Worm (Caenorhabditis elegans) whole organism, L3 larva: ENCODE measurements around the gene F43C1.7.

Experiments
- R02D3.7 ChIP-seq: fragments of 150-350 bp; optimal IDR thresholded peaks from 2 replicates; lab custom pipeline; 2014; ENCODE audit warnings: missing biosample characterization, missing genetic modification characterization
- ZK546.5 ChIP-seq: sonication (generic microtip); optimal IDR thresholded peaks from 2 replicates; lab custom pipeline; 2017; ENCODE audit warnings: missing biosample characterization, missing genetic modification characterization
- aly-2 ChIP-seq: fragments of 150-350 bp; optimal IDR thresholded peaks from 2 replicates; lab custom pipeline; 2014; ENCODE audit warnings: missing biosample characterization, missing genetic modification characterization
- ama-1 ChIP-seq: fragments of 150-350 bp; optimal IDR thresholded peaks from 2 replicates; lab custom pipeline; 2018
- ceh-16 ChIP-seq: sonication (generic microtip); optimal IDR thresholded peaks from 2 replicates; lab custom pipeline; 2017; ENCODE audit warnings: missing biosample characterization, missing genetic modification characterization
- ceh-28 ChIP-seq: fragments of 150-350 bp; optimal IDR thresholded peaks from 2 replicates; lab custom pipeline; 2014; ENCODE audit warnings: missing biosample characterization, missing genetic modification reagents, missing genetic modification characterization
- ceh-82 ChIP-seq: fragments of 150-350 bp; optimal IDR thresholded peaks from 2 replicates; lab custom pipeline; 2014; ENCODE audit warnings: missing biosample characterization, missing genetic modification characterization
- ceh-9 ChIP-seq: sonication (generic microtip); optimal IDR thresholded peaks from 2 replicates; lab custom pipeline; 2018; ENCODE audit warnings: missing biosample characterization, missing genetic modification characterization
- daf-12 ChIP-seq: fragments of 150-350 bp; optimal IDR thresholded peaks from 2 replicates; lab custom pipeline; 2014; ENCODE audit warnings: missing biosample characterization, missing genetic modification reagents, missing genetic modification characterization
- egl-5 ChIP-seq: fragments of 150-350 bp; optimal IDR thresholded peaks from 2 replicates; lab custom pipeline; 2017; ENCODE audit warnings: missing biosample characterization, missing genetic modification reagents, missing genetic modification characterization, inconsistent platforms
- elt-1 ChIP-seq: fragments of 150-350 bp; optimal IDR thresholded peaks from 2 replicates; lab custom pipeline; 2014; ENCODE audit warnings: missing biosample characterization, missing genetic modification characterization
- elt-2 ChIP-seq: sonication (generic microtip); optimal IDR thresholded peaks from 2 replicates; lab custom pipeline; 2016; ENCODE audit warnings: missing genetic modification reagents, mild to moderate bottlenecking, missing genetic modification characterization, missing compliant biosample characterization
- elt-3 ChIP-seq, 3 experiments: fragments of 150-350 bp in 1 of 3; sonication (generic microtip) in 2 of 3; optimal IDR thresholded peaks; 2 replicates in 2 of 3; 4 replicates in 1 of 3; lab custom pipeline; 2014 to 2017; ENCODE audit warnings: missing biosample characterization in 3 of 3, missing genetic modification characterization in 3 of 3
- fkh-2 ChIP-seq: fragments of 150-350 bp; optimal IDR thresholded peaks from 2 replicates; lab custom pipeline; 2014; ENCODE audit warnings: missing biosample characterization, missing genetic modification reagents, missing genetic modification characterization
- hmg-11 ChIP-seq: sonication (generic microtip); optimal IDR thresholded peaks from 2 replicates; lab custom pipeline; 2016; ENCODE audit warnings: missing genetic modification characterization, missing compliant biosample characterization
- jun-1 ChIP-seq: fragments of 150-350 bp; optimal IDR thresholded peaks from 2 replicates; lab custom pipeline; 2014; ENCODE audit warnings: missing biosample characterization, missing genetic modification reagents, missing genetic modification characterization
- lin-15B ChIP-seq: fragments of 150-350 bp; optimal IDR thresholded peaks from 2 replicates; lab custom pipeline; 2014; ENCODE audit warnings: missing biosample characterization, missing genetic modification characterization
- lin-39 ChIP-seq: fragments of 150-350 bp; optimal IDR thresholded peaks from 2 replicates; lab custom pipeline; 2018; ENCODE audit warnings: missing biosample characterization, missing genetic modification reagents, missing genetic modification characterization
- mml-1 ChIP-seq: fragments of 150-350 bp; sonication (generic microtip); optimal IDR thresholded peaks from 3 replicates; lab custom pipeline; 2014; ENCODE audit warnings: missing biosample characterization, missing genetic modification characterization
- nfya-1 ChIP-seq: sonication (generic microtip); optimal IDR thresholded peaks from 2 replicates; lab custom pipeline; 2017; ENCODE audit warnings: missing genetic modification characterization, mild to moderate bottlenecking, missing compliant biosample characterization, antibody characterized with exemption, moderate library complexity; ENCODE audit not compliant: insufficient read depth
- nhr-12 ChIP-seq: fragments of 150-350 bp; optimal IDR thresholded peaks from 2 replicates; lab custom pipeline; 2014; ENCODE audit warnings: missing biosample characterization, missing genetic modification characterization
- nhr-23 ChIP-seq: fragments of 150-350 bp; optimal IDR thresholded peaks from 2 replicates; lab custom pipeline; 2014; ENCODE audit warnings: missing biosample characterization, missing genetic modification reagents, missing genetic modification characterization
- nhr-237 ChIP-seq: fragments of 150-350 bp; optimal IDR thresholded peaks from 2 replicates; lab custom pipeline; 2014; ENCODE audit warnings: missing biosample characterization, missing genetic modification characterization
- nhr-25 ChIP-seq: sonication (generic microtip); optimal IDR thresholded peaks from 2 replicates; lab custom pipeline; 2017; ENCODE audit warnings: missing biosample characterization, missing genetic modification characterization
- nhr-28 ChIP-seq: fragments of 150-350 bp; optimal IDR thresholded peaks from 2 replicates; lab custom pipeline; 2014; ENCODE audit warnings: missing biosample characterization, missing genetic modification characterization
- nhr-43 ChIP-seq: sonication (generic microtip); optimal IDR thresholded peaks from 2 replicates; lab custom pipeline; 2016; ENCODE audit warnings: mild to moderate bottlenecking, missing genetic modification characterization, missing compliant biosample characterization; ENCODE audit not compliant: poor library complexity, severe bottlenecking
- pha-4 ChIP-seq: fragments of 150-350 bp; optimal IDR thresholded peaks from 2 replicates; lab custom pipeline; 2014; ENCODE audit warnings: missing biosample characterization, missing genetic modification reagents, missing genetic modification characterization
- pqm-1 ChIP-seq: fragments of 150-350 bp; optimal IDR thresholded peaks from 2 replicates; lab custom pipeline; 2017; ENCODE audit warnings: missing biosample characterization, missing genetic modification characterization, inconsistent platforms
- sea-2 ChIP-seq: fragments of 150-350 bp; sonication (generic microtip); optimal IDR thresholded peaks from 4 replicates; lab custom pipeline; 2014; ENCODE audit warnings: missing biosample characterization, missing genetic modification reagents, missing genetic modification characterization
- skn-1 ChIP-seq: fragments of 150-350 bp; optimal IDR thresholded peaks from 2 replicates; lab custom pipeline; 2014; ENCODE audit warnings: missing biosample characterization, missing genetic modification characterization
- snpc-4 ChIP-seq: fragments of 150-350 bp; optimal IDR thresholded peaks from 2 replicates; lab custom pipeline; 2014; ENCODE audit warnings: missing biosample characterization, missing genetic modification characterization
- tbx-2 ChIP-seq: sonication (generic microtip); optimal IDR thresholded peaks from 2 replicates; lab custom pipeline; 2016; ENCODE audit warnings: mild to moderate bottlenecking, missing genetic modification characterization, missing compliant biosample characterization
- unc-39 ChIP-seq: sonication (generic microtip); optimal IDR thresholded peaks from 4 replicates; lab custom pipeline; 2017; ENCODE audit warnings: missing biosample characterization, missing genetic modification characterization
- unc-62 ChIP-seq: fragments of 150-350 bp; sonication (generic microtip); optimal IDR thresholded peaks from 4 replicates; lab custom pipeline; 2014; ENCODE audit warnings: missing biosample characterization, missing genetic modification reagents, missing genetic modification characterization
- ztf-11 ChIP-seq: fragments of 150-350 bp; optimal IDR thresholded peaks from 2 replicates; lab custom pipeline; 2014; ENCODE audit warnings: missing biosample characterization, missing genetic modification characterization

Gene F43C1.7

DNA sequence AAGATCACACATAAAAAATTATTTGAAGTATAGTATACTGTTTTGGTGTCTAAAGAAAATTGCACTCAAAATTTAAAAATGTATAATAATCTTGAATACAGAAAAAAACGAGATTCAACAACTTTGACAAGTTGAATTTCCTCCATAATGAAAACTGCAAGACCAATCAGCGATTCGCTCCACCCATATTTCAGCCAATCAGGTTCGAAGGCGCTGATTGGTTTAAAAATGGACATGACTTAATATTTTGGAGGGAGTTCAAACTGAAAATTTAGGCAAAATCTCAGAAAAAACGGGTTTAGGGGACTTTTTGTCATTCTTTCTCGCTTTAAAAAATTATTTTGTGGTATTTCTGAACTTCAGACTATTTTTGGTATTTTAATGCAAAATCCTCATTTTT lies 33.3 kb upstream of the F43C1.7 start:
- TF ChIP-seq unc-62 (GFP tag; lab: Kevin White, UChicago) = no peak
- no peak for TF ChIP-seq unc-39 (tag; lab: Kevin White, UChicago)
- TF ChIP-seq ceh-28 (tag; lab: Kevin White, UChicago) = no peak
- TF ChIP-seq nhr-12 (tag; lab: Kevin White, UChicago) = no peak
- peak; percentile 98 for TF ChIP-seq nfya-1 (tag; lab: Kevin White, UChicago)
- peak; percentile 17 for TF ChIP-seq lin-15B (tag; lab: Kevin White, UChicago)
- TF ChIP-seq tbx-2 = no peak
- no peak for TF ChIP-seq snpc-4 (tag; lab: Kevin White, UChicago)
- no peak for TF ChIP-seq fkh-2 (tag; lab: Kevin White, UChicago)
- no peak for TF ChIP-seq ama-1 (lab: Kevin White, UChicago)
- TF ChIP-seq ztf-11 (tag; lab: Kevin White, UChicago) = no peak
- no peak for TF ChIP-seq sea-2 (GFP tag; lab: Kevin White, UChicago)
- TF ChIP-seq aly-2 (tag; lab: Kevin White, UChicago) = no peak
- no peak for TF ChIP-seq nhr-43 (tag; lab: Kevin White, UChicago)

DNA sequence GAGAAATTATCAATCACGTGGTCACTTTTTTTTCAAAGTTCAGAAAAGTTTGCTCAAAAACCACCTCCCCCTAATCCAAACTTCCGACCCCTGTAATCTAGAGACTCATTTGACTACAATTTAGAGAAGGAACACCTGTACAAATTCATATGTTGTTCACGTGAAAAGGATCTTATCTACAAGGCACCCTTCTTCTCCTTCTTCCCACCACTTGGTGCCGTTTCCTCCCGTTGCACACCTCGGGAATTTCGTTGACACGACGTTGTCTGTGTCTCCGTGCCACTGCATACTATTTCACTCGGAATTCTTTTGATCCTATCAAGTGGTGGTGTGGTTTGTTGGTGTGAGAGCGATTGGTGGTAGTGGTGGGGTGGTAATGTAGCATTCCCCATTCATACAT lies 32.1 kb upstream of the F43C1.7 start:
- TF ChIP-seq mml-1 (tag; lab: Kevin White, UChicago) (peak; percentile 27), fkh-2 (tag; lab: Kevin White, UChicago) (no peak)
- TF ChIP-seq, all 47 proteins: peak for 1

DNA sequence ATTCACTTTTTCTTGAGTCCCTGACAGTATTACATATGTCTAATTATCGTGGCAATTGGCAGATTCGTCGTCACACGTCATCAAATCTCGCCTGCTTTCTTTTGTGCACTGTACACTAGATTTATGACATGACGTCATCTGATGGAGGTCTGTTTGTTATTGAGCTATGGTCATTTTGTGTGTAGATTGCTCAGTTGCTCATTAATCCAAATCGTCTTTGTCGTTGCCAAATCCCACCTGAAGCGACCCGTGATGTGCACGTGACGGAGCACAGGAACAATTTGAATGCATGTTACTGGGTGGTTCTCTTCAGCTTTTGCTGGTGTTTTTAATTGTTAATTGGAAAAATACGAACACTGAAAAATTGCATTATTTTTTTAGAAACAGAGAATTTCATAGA lies 30.5 kb upstream of the F43C1.7 start:
- no peak for TF ChIP-seq ceh-9 (tag; lab: Kevin White, UChicago)
- peak; percentile 43 for TF ChIP-seq mml-1 (tag; lab: Kevin White, UChicago)

DNA sequence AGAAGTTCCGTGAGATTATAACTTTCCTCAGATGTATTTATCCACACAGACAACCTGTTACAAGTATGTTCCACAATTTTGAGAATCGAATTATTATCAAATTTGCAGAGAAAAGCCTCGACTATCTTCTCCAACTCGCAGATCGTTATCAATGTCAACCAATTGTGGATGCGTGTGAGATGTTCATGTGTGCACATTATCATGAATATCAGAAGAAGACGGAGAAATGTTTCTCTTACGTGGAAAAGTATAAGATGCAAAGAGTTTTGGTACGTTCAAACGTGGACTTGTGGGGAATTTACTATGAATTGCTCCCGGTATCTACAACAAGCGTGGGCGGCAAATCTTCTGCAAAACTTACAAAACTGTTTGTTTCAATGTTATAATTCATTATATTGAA lies 28.7 kb upstream of the F43C1.7 start:
- TF ChIP-seq ceh-16 = no peak
- TF ChIP-seq jun-1 (tag; lab: Kevin White, UChicago) = no peak
- TF ChIP-seq lin-39 (tag; lab: Kevin White, UChicago) = no peak
- no peak for TF ChIP-seq ztf-11 (tag; lab: Kevin White, UChicago)
- no peak for TF ChIP-seq hmg-11 (tag; lab: Kevin White, UChicago)
- TF ChIP-seq egl-5 (tag; lab: Kevin White, UChicago) = no peak
- TF ChIP-seq elt-1 (tag; lab: Kevin White, UChicago) = no peak
- no peak for TF ChIP-seq ceh-28 (tag; lab: Kevin White, UChicago)
- no peak for TF ChIP-seq elt-3 (tag; optimal IDR thresholded peaks at IDR 0.05; lab: Kevin White, UChicago)

DNA sequence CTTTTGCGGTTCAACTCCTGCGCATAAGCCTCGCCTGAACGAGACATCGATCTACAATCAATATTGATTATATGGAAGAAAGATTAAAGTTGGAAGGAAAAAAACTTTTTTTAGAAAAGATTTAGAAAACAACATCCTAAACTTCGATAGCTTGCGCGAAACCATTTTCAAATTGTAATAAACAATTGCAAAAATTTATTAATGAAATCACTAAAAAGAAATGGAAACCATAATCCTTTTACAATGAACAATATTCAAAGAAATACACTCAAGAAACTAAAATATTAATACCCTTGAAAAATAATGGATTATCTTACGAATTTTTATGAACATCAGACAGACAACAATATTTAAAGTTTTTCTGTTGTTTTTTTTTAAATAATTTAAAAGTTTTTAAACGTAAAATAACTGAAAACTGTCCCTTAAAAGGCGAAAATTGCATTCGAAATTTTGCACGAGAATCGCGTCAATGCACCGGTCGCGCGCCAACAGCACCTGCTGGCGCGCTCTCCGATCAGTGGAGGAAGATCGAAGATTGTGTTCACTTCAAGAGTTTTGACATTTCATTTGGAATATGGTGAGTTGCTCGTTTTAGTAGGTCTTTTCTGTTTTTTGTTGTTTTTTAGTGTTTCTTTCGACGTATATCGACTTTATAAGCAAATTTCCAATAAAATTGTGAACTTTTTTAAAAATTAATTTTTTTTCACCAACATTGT lies 27.0 kb upstream of the F43C1.7 start, which contains the start of the genes sftb-1 and R10E4.1:
TSS of gene sftb-1 (minus strand) at position 51 of the 716 bp plus-strand sequence.
TSS of gene R10E4.1 (plus strand) at position 524 of the 716 bp plus-strand sequence.
- TF ChIP-seq R02D3.7 (tag; lab: Kevin White, UChicago) (peak; percentile 58), lin-39 (tag; lab: Kevin White, UChicago) (peak; percentile 77), ztf-11 (tag; lab: Kevin White, UChicago) (no peak), nfya-1 (tag; lab: Kevin White, UChicago) (peak; percentile 82), daf-12 (tag; lab: Kevin White, UChicago) (no peak), nhr-25 (tag; lab: Kevin White, UChicago) (peak; percentile 68), jun-1 (tag; lab: Kevin White, UChicago) (peak; percentile 37), pqm-1 (tag; lab: Kevin White, UChicago) (peak; percentile 3), nhr-43 (tag; lab: Kevin White, UChicago) (peak; percentile 30), hmg-11 (tag; lab: Kevin White, UChicago) (peak; percentile 41), elt-2 (peak; percentile 30), snpc-4 (tag; lab: Kevin White, UChicago) (peak; percentile 81), nhr-28 (tag; lab: Kevin White, UChicago) (no peak), nhr-237 (tag; lab: Kevin White, UChicago) (no peak), elt-3 (tag; optimal IDR thresholded peaks at IDR 0.05; lab: Kevin White, UChicago) (no peak), ZK546.5 (no peak), nhr-23 (peak; percentile 71), pha-4 (tag; lab: Kevin White, UChicago) (peak; percentile 69), tbx-2 (peak; percentile 23), ceh-82 (no peak), skn-1 (tag; lab: Kevin White, UChicago) (no peak), lin-15B (tag; lab: Kevin White, UChicago) (peak; percentile 75), ceh-28 (tag; lab: Kevin White, UChicago) (peak; percentile 22)
